Worm (Caenorhabditis elegans) whole organism, young adult: ENCODE results near the gene T22D1.3.

Experiments
- B0019.2 ChIP-seq: fragments of 200-800 bp; sonication (Bioruptor generic); conservative IDR thresholded peaks from 2 replicates; pipeline ENCODE4 v1.3.6; 2022; ENCODE audit warnings: missing genetic modification reagents, missing genetic modification characterization, missing compliant biosample characterization
- F49E8.2 ChIP-seq: sonication (generic microtip); optimal IDR thresholded peaks from 3 replicates; lab custom pipeline; 2017; ENCODE audit warnings: missing genetic modification characterization, mild to moderate bottlenecking, missing compliant biosample characterization, antibody characterized with exemption, moderate library complexity; ENCODE audit not compliant: insufficient read depth
- F57C9.4 ChIP-seq: sonication (generic microtip); optimal IDR thresholded peaks from 2 replicates; lab custom pipeline; 2017; ENCODE audit warnings: mild to moderate bottlenecking, missing genetic modification characterization, missing compliant biosample characterization
- cebp-2 ChIP-seq: fragments of 200-800 bp; sonication (Bioruptor generic); IDR thresholded peaks from 2 replicates; pipeline ENCODE4 v1.3.6; 2022; ENCODE audit warnings: missing genetic modification characterization, missing compliant biosample characterization
- hmg-1.2 ChIP-seq: fragments of 200-800 bp; sonication (Bioruptor generic); IDR thresholded peaks from 2 replicates; pipeline ENCODE4 v1.3.6; 2022; ENCODE audit warnings: missing genetic modification reagents, missing genetic modification characterization, missing compliant biosample characterization
- let-607 ChIP-seq, 2 experiments: fragments of 200-800 bp in 1 of 2; sonication (Bioruptor generic) in 1 of 2; sonication (generic microtip) in 1 of 2; optimal IDR thresholded peaks; 2 replicates each; lab custom pipeline; 2016 to 2018; ENCODE audit warnings: mild to moderate bottlenecking in 2 of 2, missing compliant biosample characterization in 2 of 2, missing genetic modification characterization in 2 of 2, moderate library complexity in 2 of 2, missing genotype in 1 of 2
- lsl-1 ChIP-seq: fragments of 200-800 bp; sonication (Bioruptor generic); optimal IDR thresholded peaks from 2 replicates; lab custom pipeline; 2018; ENCODE audit warnings: mild to moderate bottlenecking, missing genetic modification characterization, moderate library complexity, missing compliant biosample characterization
- mcd-1 ChIP-seq: fragments of 200-800 bp; sonication (Bioruptor generic); IDR thresholded peaks from 2 replicates; pipeline ENCODE4 v1.3.6; 2022; ENCODE audit warnings: missing genetic modification reagents, missing genetic modification characterization, missing compliant biosample characterization
- snpc-1.1 ChIP-seq: sonication (generic microtip); optimal IDR thresholded peaks from 2 replicates; lab custom pipeline; 2017; ENCODE audit warnings: missing genetic modification characterization, mild to moderate bottlenecking, missing compliant biosample characterization, antibody characterized with exemption, moderate library complexity, missing genotype, missing genetic modification reagents; ENCODE audit not compliant: insufficient read depth
- unc-62 ChIP-seq: fragments of 150-350 bp; optimal IDR thresholded peaks from 2 replicates; lab custom pipeline; 2014; ENCODE audit warnings: missing biosample characterization, missing genetic modification reagents, missing genetic modification characterization

DNA sequence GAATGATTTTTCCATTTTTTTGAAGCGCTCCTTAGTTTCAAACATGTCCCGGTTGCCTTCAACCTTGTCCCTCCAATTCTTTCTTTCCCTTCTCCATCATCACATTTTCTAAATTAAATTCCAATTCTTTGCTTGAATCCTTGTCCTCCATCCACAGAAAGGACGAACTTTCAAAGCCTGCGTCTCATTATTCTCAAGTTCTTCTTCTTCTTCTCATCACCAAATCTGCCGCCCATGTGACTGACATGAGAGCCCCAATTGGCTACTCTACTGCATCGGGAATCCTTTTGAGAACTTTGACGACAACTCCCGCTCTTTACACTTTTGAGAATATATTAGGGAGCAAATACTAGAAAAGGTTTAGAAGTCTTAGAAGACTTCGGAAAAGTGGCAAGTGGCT lies 43.3 kb downstream of the T22D1.3 start:
- TF ChIP-seq snpc-1.1 (no peak), B0019.2 (GFP tag; lab: Robert Waterston, UW) (no peak), lsl-1 (GFP tag; lab: Kevin White, UChicago) (no peak), F49E8.2 (tag; lab: Kevin White, UChicago) (no peak), mcd-1 (no peak), hmg-1.2 (GFP tag; lab: Robert Waterston, UW) (no peak), cebp-2 (GFP tag; lab: Robert Waterston, UW) (no peak), unc-62 (GFP tag; lab: Kevin White, UChicago) (no peak), F57C9.4 (tag; lab: Kevin White, UChicago) (no peak), let-607 (tag; optimal IDR thresholded peaks at IDR 0.05; lab: Kevin White, UChicago) (no peak)
